Fruit fly (Drosophila melanogaster) whole organism, embryonic: ENCODE results near the gene nmo.

Experiments used
- Antp ChIP-seq: fragments of 200-800 bp; sonication (Bioruptor generic); optimal IDR thresholded peaks from 3 replicates; lab custom pipeline; 2016; ENCODE audit warnings: missing biosample characterization, missing genetic modification characterization
- Blimp-1 ChIP-seq: fragments of 200-800 bp; sonication (Bioruptor generic); optimal IDR thresholded peaks from 3 replicates; lab custom pipeline; 2018; ENCODE audit warnings: missing biosample characterization, missing genetic modification characterization, mild to moderate bottlenecking, moderate library complexity, missing genetic modification reagents
- CG10209 ChIP-seq: fragments of 200-800 bp; sonication (Bioruptor generic); optimal IDR thresholded peaks from 3 replicates; lab custom pipeline; 2017; ENCODE audit warnings: missing biosample characterization, mild to moderate bottlenecking, missing genetic modification characterization, missing genetic modification reagents
- CG10543 ChIP-seq: fragments of 200-800 bp; sonication (Bioruptor generic); optimal IDR thresholded peaks from 3 replicates; lab custom pipeline; 2017; ENCODE audit warnings: missing biosample characterization, mild to moderate bottlenecking, missing genetic modification characterization, moderate library complexity
- CG10565 ChIP-seq: fragments of 200-800 bp; sonication (Bioruptor generic); optimal IDR thresholded peaks from 3 replicates; lab custom pipeline; 2016; ENCODE audit warnings: missing biosample characterization, mild to moderate bottlenecking, missing genetic modification characterization
- CG11085 ChIP-seq: fragments of 200-800 bp; sonication (Bioruptor generic); IDR thresholded peaks from 2 replicates; pipeline ENCODE4 v1.3.6; 2022; ENCODE audit warnings: missing biosample characterization, missing genetic modification characterization
- CG11504 ChIP-seq: fragments of 200-800 bp; sonication (Bioruptor generic); optimal IDR thresholded peaks from 3 replicates; lab custom pipeline; 2019; ENCODE audit warnings: missing biosample characterization, mild to moderate bottlenecking, missing genetic modification characterization, moderate library complexity
- CG12219 ChIP-seq: fragments of 200-800 bp; sonication (Bioruptor generic); optimal IDR thresholded peaks from 3 replicates; lab custom pipeline; 2018; ENCODE audit warnings: missing biosample characterization, mild to moderate bottlenecking, missing genetic modification characterization
- CG1233 ChIP-seq: fragments of 200-800 bp; sonication (Bioruptor generic); optimal IDR thresholded peaks from 4 replicates; lab custom pipeline; 2018; ENCODE audit warnings: missing biosample characterization, mild to moderate bottlenecking, missing genetic modification characterization
- CG14014 ChIP-seq: fragments of 200-800 bp; sonication (Bioruptor generic); IDR thresholded peaks from 2 replicates; pipeline ENCODE4 v1.3.6; 2022; ENCODE audit warnings: missing biosample characterization, missing genetic modification characterization
- CG14050 ChIP-seq: fragments of 200-800 bp; sonication (Bioruptor generic); IDR thresholded peaks from 3 replicates; pipeline ENCODE4 v1.3.6; 2022; ENCODE audit warnings: missing biosample characterization, missing genetic modification characterization
- CG1529 ChIP-seq: fragments of 200-800 bp; sonication (Bioruptor generic); optimal IDR thresholded peaks from 3 replicates; lab custom pipeline; 2018; ENCODE audit warnings: missing biosample characterization, missing genetic modification characterization
- CG15601 ChIP-seq: fragments of 200-800 bp; sonication (Bioruptor generic); optimal IDR thresholded peaks from 3 replicates; lab custom pipeline; 2019; ENCODE audit warnings: missing biosample characterization, mild to moderate bottlenecking, missing genetic modification characterization, moderate library complexity
- CG17359 ChIP-seq: fragments of 200-800 bp; sonication (Bioruptor generic); optimal IDR thresholded peaks from 3 replicates; lab custom pipeline; 2018; ENCODE audit warnings: missing biosample characterization, mild to moderate bottlenecking, missing genetic modification characterization, moderate library complexity
- CG2116 ChIP-seq: fragments of 200-800 bp; sonication (Bioruptor generic); optimal IDR thresholded peaks from 3 replicates; lab custom pipeline; 2018; ENCODE audit warnings: missing biosample characterization, mild to moderate bottlenecking, missing genetic modification characterization
- CG31388 ChIP-seq: fragments of 200-800 bp; sonication (Bioruptor generic); optimal IDR thresholded peaks from 2 replicates; lab custom pipeline; 2016; ENCODE audit warnings: missing biosample characterization, missing genetic modification characterization
- CG4328 ChIP-seq: fragments of 200-800 bp; sonication (Bioruptor generic); optimal IDR thresholded peaks from 3 replicates; lab custom pipeline; 2017; ENCODE audit warnings: missing biosample characterization, missing genetic modification reagents, missing genetic modification characterization
- CG7372 ChIP-seq: fragments of 200-800 bp; sonication (Bioruptor generic); IDR thresholded peaks from 2 replicates; pipeline ENCODE4 v1.3.6; 2022; ENCODE audit warnings: missing biosample characterization, missing genetic modification characterization
- CG7963 ChIP-seq: fragments of 200-800 bp; sonication (Bioruptor generic); IDR thresholded peaks from 3 replicates; pipeline ENCODE4 v1.3.6; 2022; ENCODE audit warnings: missing biosample characterization, missing genetic modification characterization; ENCODE audit not compliant: partially characterized antibody
- Ets65A ChIP-seq: fragments of 200-800 bp; sonication (Bioruptor generic); peaks from one replicate; lab custom pipeline; 2016; ENCODE audit warnings: missing biosample characterization, missing genetic modification characterization
- Gug ChIP-seq: fragments of 200-800 bp; sonication (Bioruptor generic); IDR thresholded peaks from 4 replicates; pipeline ENCODE4 v1.3.6; 2022; ENCODE audit warnings: missing biosample characterization, missing genetic modification characterization
- Hey ChIP-seq: fragments of 200-800 bp; sonication (Bioruptor generic); optimal IDR thresholded peaks from 3 replicates; lab custom pipeline; 2018; ENCODE audit warnings: missing biosample characterization, mild to moderate bottlenecking, missing genetic modification characterization
- Hmr ChIP-seq: fragments of 200-800 bp; sonication (Bioruptor generic); optimal IDR thresholded peaks from 3 replicates; lab custom pipeline; 2017; ENCODE audit warnings: mild to moderate bottlenecking, missing biosample characterization, missing genetic modification reagents, missing genetic modification characterization
- Hr3 ChIP-seq: fragments of 200-800 bp; sonication (Bioruptor generic); optimal IDR thresholded peaks from 3 replicates; lab custom pipeline; 2016; ENCODE audit warnings: missing biosample characterization, missing genetic modification characterization
- Hr39 ChIP-seq: fragments of >200 bp; optimal IDR thresholded peaks from 2 replicates; lab custom pipeline; 2017
- Hr51 ChIP-seq, 2 experiments: fragments of 200-800 bp; sonication (Bioruptor generic); optimal IDR thresholded peaks; 2 replicates in 1 of 2; 3 replicates in 1 of 2; lab custom pipeline; 2016 to 2018; ENCODE audit warnings: missing biosample characterization in 2 of 2, missing genetic modification characterization in 2 of 2, mild to moderate bottlenecking in 1 of 2, moderate library complexity in 1 of 2
- Lpt ChIP-seq: fragments of >200 bp; optimal IDR thresholded peaks from 2 replicates; lab custom pipeline; 2018; ENCODE audit warnings: missing biosample characterization, missing genetic modification characterization
- NC2β ChIP-seq: fragments of 200-800 bp; sonication (Bioruptor generic); optimal IDR thresholded peaks from 2 replicates; lab custom pipeline; 2016; ENCODE audit warnings: missing biosample characterization, missing genetic modification characterization
- ato ChIP-seq: fragments of 200-800 bp; sonication (Bioruptor generic); IDR thresholded peaks from 2 replicates; pipeline ENCODE4 v1.3.6; 2022; ENCODE audit warnings: missing biosample characterization, missing genetic modification characterization; ENCODE audit not compliant: partially characterized antibody
- chinmo ChIP-seq: fragments of 200-800 bp; sonication (Bioruptor generic); IDR thresholded peaks from 4 replicates; pipeline ENCODE4 v1.3.6; 2022; ENCODE audit warnings: missing biosample characterization, missing genetic modification characterization; ENCODE audit not compliant: partially characterized antibody
- dati ChIP-seq: fragments of 200-800 bp; sonication (Bioruptor generic); IDR thresholded peaks from 2 replicates; pipeline ENCODE4 v1.3.6; 2022; ENCODE audit warnings: missing biosample characterization, missing genetic modification characterization
- dpn ChIP-seq, 2 experiments: fragments of 200-800 bp; sonication (Bioruptor generic); optimal IDR thresholded peaks; 3 replicates each; lab custom pipeline; 2016; ENCODE audit warnings: missing biosample characterization in 2 of 2, missing genetic modification characterization in 2 of 2
- ftz-f1 ChIP-seq: fragments of 200-800 bp; sonication (Bioruptor generic); optimal IDR thresholded peaks from 2 replicates; lab custom pipeline; 2016; ENCODE audit warnings: missing biosample characterization, missing genetic modification characterization
- gro ChIP-seq: fragments of 200-800 bp; sonication (Bioruptor generic); optimal IDR thresholded peaks from 2 replicates; lab custom pipeline; 2016; ENCODE audit warnings: missing biosample characterization, missing genetic modification characterization
- hkb ChIP-seq, 2 experiments: fragments of 200-800 bp in 1 of 2; fragments of >200 bp in 1 of 2; sonication (Bioruptor generic) in 1 of 2; IDR thresholded peaks in 1 of 2; optimal IDR thresholded peaks in 1 of 2; 2 replicates each; pipeline versions ENCODE4 v1.3.6 to Lab custom; 2017 to 2022; ENCODE audit warnings: missing biosample characterization in 1 of 2, missing genetic modification characterization in 1 of 2
- lov ChIP-seq, 2 experiments: fragments of 200-800 bp in 1 of 2; fragments of >200 bp in 1 of 2; sonication (Bioruptor generic) in 1 of 2; IDR thresholded peaks in 1 of 2; optimal IDR thresholded peaks in 1 of 2; 2 replicates in 1 of 2; 3 replicates in 1 of 2; pipeline versions ENCODE4 v1.3.6 to Lab custom; 2017 to 2022; ENCODE audit warnings: missing biosample characterization in 1 of 2, missing genetic modification characterization in 1 of 2
- luna ChIP-seq: fragments of 200-800 bp; sonication (Bioruptor generic); optimal IDR thresholded peaks from 2 replicates; lab custom pipeline; 2016; ENCODE audit warnings: missing biosample characterization, missing genetic modification characterization
- nom ChIP-seq: fragments of 200-800 bp; sonication (Bioruptor generic); optimal IDR thresholded peaks from 2 replicates; lab custom pipeline; 2017; ENCODE audit warnings: missing biosample characterization, missing genetic modification characterization, mild to moderate bottlenecking, moderate library complexity, missing genetic modification reagents
- org-1 ChIP-seq: fragments of 200-800 bp; sonication (Bioruptor generic); optimal IDR thresholded peaks from 2 replicates; lab custom pipeline; 2017; ENCODE audit warnings: missing biosample characterization, missing genetic modification characterization
- pb ChIP-seq: fragments of 200-800 bp; sonication (Bioruptor generic); optimal IDR thresholded peaks from 3 replicates; lab custom pipeline; 2016; ENCODE audit warnings: missing biosample characterization, missing genetic modification characterization
- sens ChIP-seq: fragments of 200-800 bp; sonication (Bioruptor generic); peaks from one replicate; lab custom pipeline; 2016; ENCODE audit warnings: missing biosample characterization, missing genetic modification characterization
- sug ChIP-seq: fragments of 200-800 bp; optimal IDR thresholded peaks from 2 replicates; lab custom pipeline; 2019; ENCODE audit warnings: missing biosample characterization, mild to moderate bottlenecking, missing genetic modification characterization, moderate library complexity
- tna ChIP-seq: fragments of 200-800 bp; sonication (Bioruptor generic); IDR thresholded peaks from 2 replicates; pipeline ENCODE4 v1.3.6; 2022; ENCODE audit warnings: missing biosample characterization, missing genetic modification characterization; ENCODE audit not compliant: partially characterized antibody
- trh ChIP-seq: fragments of 200-800 bp; sonication (Bioruptor generic); optimal IDR thresholded peaks from 2 replicates; lab custom pipeline; 2016; ENCODE audit warnings: missing biosample characterization, missing genetic modification characterization
- ttk ChIP-seq: fragments of 200-800 bp; sonication (Bioruptor generic); IDR thresholded peaks from 2 replicates; pipeline ENCODE4 v2.1.2; 2022; ENCODE audit warnings: missing biosample characterization, missing genetic modification characterization
- tup ChIP-seq: fragments of 200-800 bp; sonication (Bioruptor generic); optimal IDR thresholded peaks from 2 replicates; lab custom pipeline; 2016; ENCODE audit warnings: missing biosample characterization, mild to moderate bottlenecking, missing genetic modification characterization, moderate library complexity
- zf30C ChIP-seq: fragments of 200-800 bp; sonication (Bioruptor generic); optimal IDR thresholded peaks from 3 replicates; lab custom pipeline; 2018; ENCODE audit warnings: missing biosample characterization, mild to moderate bottlenecking, missing genetic modification characterization

Gene nmo

DNA sequence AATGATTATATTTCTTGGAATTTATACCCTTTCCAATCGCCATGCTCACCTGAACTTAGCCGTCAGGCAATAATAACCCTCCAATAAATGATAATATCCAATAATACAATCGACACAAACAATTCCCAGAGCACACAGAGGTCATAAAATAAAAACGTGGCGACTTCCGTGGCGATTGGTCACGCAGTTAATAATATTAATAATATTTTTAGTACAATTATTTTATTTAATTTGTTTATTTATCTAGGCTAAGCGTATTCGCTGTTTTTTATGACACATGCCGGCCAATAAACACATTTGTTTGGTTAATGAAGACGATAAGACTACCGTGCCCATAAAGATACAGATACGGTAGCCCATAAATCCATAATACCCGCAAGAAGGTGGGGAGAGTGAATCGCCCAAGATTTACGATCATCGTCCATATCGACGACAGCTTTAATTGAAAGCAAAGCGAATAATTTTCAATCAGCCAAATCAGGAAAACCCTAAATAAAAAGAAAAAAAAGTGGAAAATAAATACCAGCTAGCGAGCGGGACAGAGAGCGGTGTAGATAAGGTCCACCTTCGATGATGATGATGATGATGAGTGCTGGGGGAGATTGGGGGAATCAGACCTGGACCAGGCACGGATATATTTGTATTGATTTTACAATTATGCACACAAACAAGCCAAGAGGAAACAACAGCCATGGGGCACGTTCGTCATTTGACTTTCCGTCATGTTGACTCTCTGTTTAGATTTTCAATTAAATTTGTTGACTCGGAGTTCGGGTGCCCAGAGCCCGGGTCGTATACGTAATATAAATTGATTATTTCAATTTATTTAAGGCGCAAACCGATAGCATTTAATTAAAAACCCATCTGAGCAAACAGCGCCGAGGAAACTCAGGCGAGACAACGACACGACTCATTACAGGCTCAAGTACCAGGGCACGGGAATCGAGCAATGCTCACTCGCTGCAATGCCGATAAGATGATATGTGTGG is 17.8 kb upstream of the nmo start (continued):
- no peak for TF ChIP-seq luna (GFP tag; lab: Kevin White, UChicago)
- TF ChIP-seq CG4328: no peak
- no peak for TF ChIP-seq ftz-f1
- peak; percentile 75 for TF ChIP-seq sug (tag; lab: Kevin White, UChicago)
- TF ChIP-seq CG11085: no peak
- no peak for TF ChIP-seq Hr39
- TF ChIP-seq chinmo (GFP tag; lab: Robert Waterston, UW): no peak
- TF ChIP-seq CG10543 (GFP tag; lab: Kevin White, UChicago): no peak
- TF ChIP-seq CG2116 (GFP tag; lab: Kevin White, UChicago): no peak
- peak; percentile 30 for TF ChIP-seq Blimp-1 (GFP tag; lab: Kevin White, UChicago)
- peak in 1 of 2 experiments; percentile 27 for TF ChIP-seq Hr51 (GFP tag; optimal IDR thresholded peaks at IDR 0.05; lab: Kevin White, UChicago)
- TF ChIP-seq Ets65A (GFP tag; lab: Kevin White, UChicago): peak; percentile 91
- TF ChIP-seq Lpt (GFP tag; lab: Kevin White, UChicago): no peak
- no peak for TF ChIP-seq CG31388
- TF ChIP-seq ttk (GFP tag; lab: Robert Waterston, UW): no peak
- TF ChIP-seq CG12219 (GFP tag; lab: Kevin White, UChicago): no peak
- peak; percentile 45 for TF ChIP-seq CG15601
- no peak for TF ChIP-seq CG7963 (GFP tag; lab: Robert Waterston, UW)
- TF ChIP-seq CG14050: no peak
- TF ChIP-seq tna (GFP tag; lab: Robert Waterston, UW): no peak
- no peak for TF ChIP-seq zf30C (GFP tag; lab: Kevin White, UChicago)
- TF ChIP-seq CG17359 (tag; lab: Kevin White, UChicago): peak; percentile 1
- TF ChIP-seq Hey: no peak
- TF ChIP-seq sens (GFP tag; lab: Kevin White, UChicago): peak; percentile 73
- no peak for TF ChIP-seq ato (GFP tag; lab: Robert Waterston, UW)
- no peak for TF ChIP-seq Hr3
- TF ChIP-seq hkb (optimal IDR thresholded peaks at IDR 0.05; lab: Kevin White, UChicago): no peak
- no peak for TF ChIP-seq hkb (GFP tag; IDR thresholded peaks at IDR 0.05; lab: Robert Waterston, UW)
- TF ChIP-seq Gug: no peak
- no peak for TF ChIP-seq Antp (GFP tag; lab: Kevin White, UChicago)
- no peak for TF ChIP-seq dpn (GFP tag; optimal IDR thresholded peaks at IDR 0.05; lab: Kevin White, UChicago)
- no peak for TF ChIP-seq gro (GFP tag; lab: Kevin White, UChicago)
- peak; percentile 32 for TF ChIP-seq CG10209 (GFP tag; lab: Kevin White, UChicago)
- TF ChIP-seq NC2β (GFP tag; lab: Kevin White, UChicago): no peak
- no peak for TF ChIP-seq CG14014 (GFP tag; lab: Robert Waterston, UW)
- no peak for TF ChIP-seq CG11504 (tag; lab: Kevin White, UChicago)
- TF ChIP-seq Hmr (GFP tag; lab: Kevin White, UChicago): peak; percentile 32
- TF ChIP-seq lov (optimal IDR thresholded peaks at IDR 0.05; lab: Kevin White, UChicago): no peak
- TF ChIP-seq lov (GFP tag; IDR thresholded peaks at IDR 0.05; lab: Robert Waterston, UW): peak; percentile 48; the same call in 1 of the 3 replicates
- TF ChIP-seq dati (GFP tag; lab: Robert Waterston, UW): peak; percentile 10; the same call in 1 of the 2 replicates
- TF ChIP-seq tup (GFP tag; lab: Kevin White, UChicago): no peak
- no peak for TF ChIP-seq pb (GFP tag; lab: Kevin White, UChicago)
- no peak for TF ChIP-seq org-1
- TF ChIP-seq trh (GFP tag; lab: Kevin White, UChicago): no peak
- TF ChIP-seq CG1233 (GFP tag; lab: Kevin White, UChicago): peak; percentile 12
- no peak for TF ChIP-seq nom (GFP tag; lab: Kevin White, UChicago)
- peak; percentile 24 for TF ChIP-seq CG1529 (GFP tag; lab: Kevin White, UChicago)
- peak; percentile 40; the same call in 1 of the 2 replicates for TF ChIP-seq CG7372
- no peak for TF ChIP-seq CG10565 (GFP tag; lab: Kevin White, UChicago)
